Worm (Caenorhabditis elegans): ENCODE data around the gene C26B9.6.

ce11 chrX:5364222-5364621 is 29.0 kb upstream of the C26B9.6 start, which contains the start of gene chtl-1:
- no peak for TF ChIP-seq nhr-12 (tag; optimal IDR thresholded peaks at IDR 0.05)
- TF ChIP-seq lin-13 (tag; optimal IDR thresholded peaks at IDR 0.05), result no peak
- no peak for TF ChIP-seq elt-1 (tag; optimal IDR thresholded peaks at IDR 0.05; ENCODE audit: borderline replicate concordance, insufficient read depth)
- TF ChIP-seq snpc-4 (tag; optimal IDR thresholded peaks at IDR 0.05), result no peak
